Worm (Caenorhabditis elegans) whole organism, midembryonic: Measurements from ENCODE around the gene F58A4.1.

ENCODE experiments used
- med-1 ChIP-seq: sonication (generic microtip); optimal IDR thresholded peaks from 2 replicates; lab custom pipeline; 2017; ENCODE audit warnings: missing genetic modification characterization, mild to moderate bottlenecking, missing compliant biosample characterization, antibody characterized with exemption, missing genetic modification reagents; ENCODE audit not compliant: insufficient read depth
- ztf-29 ChIP-seq: fragments of 200-800 bp; sonication (Bioruptor generic); IDR thresholded peaks from 2 replicates; pipeline ENCODE4 v1.3.6; 2022; ENCODE audit warnings: missing genetic modification reagents, missing genetic modification characterization, missing compliant biosample characterization

DNA sequence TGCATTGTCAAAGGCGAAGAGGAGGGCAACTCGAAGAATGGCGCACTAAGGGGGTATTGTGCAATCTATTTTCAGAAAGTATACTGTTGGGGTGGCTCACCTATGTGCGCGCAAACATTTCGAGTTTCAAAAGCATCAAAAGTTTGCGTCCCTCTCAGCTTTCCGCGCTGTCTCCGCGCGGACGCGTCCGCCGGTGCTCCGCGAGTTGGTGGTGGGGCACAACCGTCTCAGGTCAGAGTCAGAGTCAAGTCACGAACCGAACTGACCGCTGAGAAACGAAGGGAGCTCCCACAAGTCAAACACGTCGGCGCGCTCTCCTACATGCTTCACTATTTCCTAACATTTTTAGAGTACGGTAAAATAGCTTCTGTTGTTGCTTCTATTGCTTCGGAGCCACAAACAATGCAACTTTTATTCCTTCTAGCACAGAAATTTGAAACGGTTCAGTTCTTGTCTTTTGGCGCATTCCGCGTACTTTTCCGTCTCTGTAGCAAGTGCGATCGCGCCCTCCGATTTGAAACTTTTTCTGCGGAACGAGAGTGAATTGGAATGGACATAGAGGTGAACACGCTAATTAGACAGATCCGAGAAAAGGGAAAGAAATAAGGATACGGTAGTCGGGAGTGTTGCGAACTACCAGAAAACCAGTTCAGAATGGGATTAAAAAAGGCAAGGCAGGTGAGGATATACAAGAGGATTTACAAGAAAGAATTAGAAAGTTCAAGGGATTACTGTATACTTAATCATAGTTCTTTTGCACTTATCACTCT lies 41.2 kb downstream of the F58A4.1 start:
- no peak for TF ChIP-seq ztf-29
- no peak for TF ChIP-seq med-1 (GFP tag; lab: Kevin White, UChicago)
